Fruit fly (Drosophila melanogaster): Measurements from ENCODE around the gene Dhc98D.

Gene Dhc98D

dm6 chr3R:28544538-28545393, 58.0 kb downstream of the Dhc98D start, which contains the start of gene mIF2 (continued):
- no peak for TF ChIP-seq Sox15 (GFP tag; optimal IDR thresholded peaks at IDR 0.05)
- TF ChIP-seq CG11902 (GFP tag; optimal IDR thresholded peaks at IDR 0.05), result no peak
- peak; percentile 14 for TF ChIP-seq achi (GFP tag; optimal IDR thresholded peaks at IDR 0.05)
- TF ChIP-seq acj6 (GFP tag; optimal IDR thresholded peaks at IDR 0.05), result peak; percentile 12
- peak; percentile 24 for TF ChIP-seq CG1621 (tag; optimal IDR thresholded peaks at IDR 0.05)
- TF ChIP-seq CG6808 (GFP tag; optimal IDR thresholded peaks at IDR 0.05), result peak; percentile 39
- peak; percentile 67 for TF ChIP-seq Gug (GFP tag; IDR thresholded peaks at IDR 0.05)
- TF ChIP-seq CG6792 (GFP tag; optimal IDR thresholded peaks at IDR 0.05), result peak; percentile 12
- TF ChIP-seq svp (GFP tag), result peak; percentile 72
- peak; percentile 64 for TF ChIP-seq dsx (GFP tag; optimal IDR thresholded peaks at IDR 0.05; ENCODE audit: poor library complexity, severe bottlenecking)
- TF ChIP-seq vri (GFP tag; optimal IDR thresholded peaks at IDR 0.05), result peak; percentile 48
- peak; percentile 53 for TF ChIP-seq pdm3 (GFP tag; optimal IDR thresholded peaks at IDR 0.05)
- peak; percentile 14 for TF ChIP-seq lz (GFP tag; optimal IDR thresholded peaks at IDR 0.05)
- peak; percentile 79 for TF ChIP-seq eg (GFP tag; IDR thresholded peaks at IDR 0.05)
- no peak for TF ChIP-seq Smox (GFP tag; optimal IDR thresholded peaks at IDR 0.05)
- TF ChIP-seq Met (GFP tag; optimal IDR thresholded peaks at IDR 0.05), result peak; percentile 43
- TF ChIP-seq CG32006 (GFP tag; optimal IDR thresholded peaks at IDR 0.05), result peak; percentile 66
- TF ChIP-seq Blimp-1 (GFP tag; optimal IDR thresholded peaks at IDR 0.05), result no peak
- TF ChIP-seq net (GFP tag; optimal IDR thresholded peaks at IDR 0.05), result peak; percentile 52
- peak; percentile 22 for TF ChIP-seq dac (GFP tag; optimal IDR thresholded peaks at IDR 0.05)
- TF ChIP-seq CG6276 (GFP tag; optimal IDR thresholded peaks at IDR 0.05), result peak; percentile 22
- no peak for TF ChIP-seq CG31627 (GFP tag; optimal IDR thresholded peaks at IDR 0.05)
- peak in 1 of 2 experiments; percentile 76 for TF ChIP-seq salr (GFP tag; optimal IDR thresholded peaks at IDR 0.05)
- peak; percentile 15 for TF ChIP-seq OdsH (GFP tag; optimal IDR thresholded peaks at IDR 0.05)
- peak; percentile 78 for TF ChIP-seq CG6163 (GFP tag; IDR thresholded peaks at IDR 0.05)
- TF ChIP-seq CG7368 (GFP tag; optimal IDR thresholded peaks at IDR 0.05), result no peak
- peak; percentile 38 for TF ChIP-seq CG3919 (GFP tag; optimal IDR thresholded peaks at IDR 0.05)
- peak; percentile 22 for TF ChIP-seq spab (GFP tag; optimal IDR thresholded peaks at IDR 0.05)
- TF ChIP-seq Eip78C (GFP tag), result peak; percentile 74
- no peak for TF ChIP-seq CG11762 (GFP tag; optimal IDR thresholded peaks at IDR 0.05; ENCODE audit: insufficient read depth)
- TF ChIP-seq ss (GFP tag; optimal IDR thresholded peaks at IDR 0.05), result no peak
- TF ChIP-seq Hr38 (GFP tag; optimal IDR thresholded peaks at IDR 0.05), result no peak
- TF ChIP-seq CG16779 (tag; optimal IDR thresholded peaks at IDR 0.05), result no peak
- TF ChIP-seq CG3032 (tag; optimal IDR thresholded peaks at IDR 0.05), result peak; percentile 52
- no peak for TF ChIP-seq CG6854 (GFP tag; optimal IDR thresholded peaks at IDR 0.05)
- TF ChIP-seq CG10631 (GFP tag; optimal IDR thresholded peaks at IDR 0.05), result peak; percentile 43
- peak; percentile 10 for TF ChIP-seq Sox102F (GFP tag; optimal IDR thresholded peaks at IDR 0.05)

dm6 chr3R:28545663-28546062, 58.9 kb downstream of the Dhc98D start:
- TF ChIP-seq fd85E (GFP tag; optimal IDR thresholded peaks at IDR 0.05), result no peak
- TF ChIP-seq OdsH (GFP tag; optimal IDR thresholded peaks at IDR 0.05), result no peak
- TF ChIP-seq fkh (GFP tag; optimal IDR thresholded peaks at IDR 0.05), result peak; percentile 65
- TF ChIP-seq CG6808 (GFP tag; optimal IDR thresholded peaks at IDR 0.05), result no peak
- no peak for TF ChIP-seq Sox14 (GFP tag; optimal IDR thresholded peaks at IDR 0.05)
- TF ChIP-seq CG3919 (GFP tag; optimal IDR thresholded peaks at IDR 0.05), result peak; percentile 9
- no peak for TF ChIP-seq Smox (GFP tag; optimal IDR thresholded peaks at IDR 0.05)
- no peak for TF ChIP-seq CG8632 (GFP tag; optimal IDR thresholded peaks at IDR 0.05)
- TF ChIP-seq lz (GFP tag; optimal IDR thresholded peaks at IDR 0.05), result no peak
- peak in 1 of 2 experiments; percentile 2 for TF ChIP-seq ss (GFP tag; optimal IDR thresholded peaks at IDR 0.05)
- no peak for TF ChIP-seq CG6792 (GFP tag; optimal IDR thresholded peaks at IDR 0.05)
- TF ChIP-seq Eip78C (GFP tag), result peak; percentile 45
